Worm (Caenorhabditis elegans) whole organism, mixed stage, embryonic: ENCODE results near the gene Y40B10A.5.
"Not testable (repeated sequence)": the region's sequence is repeated elsewhere in the genome, so short reads cannot be mapped to it uniquely, and the experiment has no call there.

Source experiments
- M03D4.4 ChIP-seq: sonication (generic microtip); optimal IDR thresholded peaks from 2 replicates; lab custom pipeline; 2017; ENCODE audit warnings: mild to moderate bottlenecking, missing genetic modification characterization, missing compliant biosample characterization
- bed-3 ChIP-seq: fragments of 200-800 bp; sonication (Bioruptor generic); optimal IDR thresholded peaks from 3 replicates; lab custom pipeline; 2018; ENCODE audit warnings: mild to moderate bottlenecking, missing genetic modification characterization, moderate library complexity, missing compliant biosample characterization
- blmp-1 ChIP-seq: fragments of 150-350 bp; optimal IDR thresholded peaks from 2 replicates; lab custom pipeline; 2014; ENCODE audit warnings: missing biosample characterization, missing genetic modification characterization
- ceh-39 ChIP-seq: fragments of 150-350 bp; optimal IDR thresholded peaks from 2 replicates; lab custom pipeline; 2014; ENCODE audit warnings: missing biosample characterization, missing genetic modification characterization
- ceh-83 ChIP-seq: fragments of 200-800 bp; sonication (Bioruptor generic); optimal IDR thresholded peaks from 2 replicates; lab custom pipeline; 2018; ENCODE audit warnings: mild to moderate bottlenecking, missing genetic modification characterization, missing compliant biosample characterization
- ces-1 ChIP-seq: fragments of 150-350 bp; optimal IDR thresholded peaks from 2 replicates; lab custom pipeline; 2014; ENCODE audit warnings: missing biosample characterization, missing genetic modification reagents, missing genetic modification characterization
- cnd-1 ChIP-seq: fragments of 200-800 bp; sonication (Bioruptor generic); optimal IDR thresholded peaks from 2 replicates; lab custom pipeline; 2018; ENCODE audit warnings: mild to moderate bottlenecking, missing genetic modification characterization, missing compliant biosample characterization
- drap-1 ChIP-seq: fragments of 200-800 bp; sonication (Bioruptor generic); optimal IDR thresholded peaks from 3 replicates; lab custom pipeline; 2018; ENCODE audit warnings: mild to moderate bottlenecking, missing genetic modification characterization, missing compliant biosample characterization
- elt-1 ChIP-seq: sonication (generic microtip); optimal IDR thresholded peaks from 2 replicates; lab custom pipeline; 2017; ENCODE audit warnings: missing genetic modification characterization, mild to moderate bottlenecking, missing compliant biosample characterization, antibody characterized with exemption, moderate library complexity, borderline replicate concordance; ENCODE audit not compliant: insufficient read depth
- elt-3 ChIP-seq: fragments of 150-350 bp; optimal IDR thresholded peaks from 2 replicates; lab custom pipeline; 2014; ENCODE audit warnings: missing biosample characterization, missing genetic modification characterization
- flh-1 ChIP-seq: fragments of 200-800 bp; sonication (Bioruptor generic); optimal IDR thresholded peaks from 2 replicates; lab custom pipeline; 2018; ENCODE audit warnings: mild to moderate bottlenecking, missing genetic modification characterization, moderate library complexity, missing compliant biosample characterization
- ham-2 ChIP-seq: fragments of 200-800 bp; sonication (Bioruptor generic); optimal IDR thresholded peaks from 2 replicates; lab custom pipeline; 2018; ENCODE audit warnings: mild to moderate bottlenecking, missing genetic modification characterization, missing compliant biosample characterization
- hlh-1 ChIP-seq: fragments of 150-350 bp; optimal IDR thresholded peaks from 2 replicates; lab custom pipeline; 2014; ENCODE audit warnings: missing biosample characterization, missing genetic modification reagents, missing genetic modification characterization
- lin-13 ChIP-seq: fragments of 150-350 bp; optimal IDR thresholded peaks from 2 replicates; lab custom pipeline; 2014; ENCODE audit warnings: missing biosample characterization, missing genetic modification characterization
- lin-32 ChIP-seq: fragments of 200-800 bp; sonication (Bioruptor generic); optimal IDR thresholded peaks from 2 replicates; lab custom pipeline; 2018; ENCODE audit warnings: mild to moderate bottlenecking, missing genetic modification characterization, missing compliant biosample characterization
- lsy-2 ChIP-seq: fragments of 150-350 bp; optimal IDR thresholded peaks from 2 replicates; lab custom pipeline; 2014; ENCODE audit warnings: missing biosample characterization, missing genetic modification characterization
- mep-1 ChIP-seq: fragments of 150-350 bp; optimal IDR thresholded peaks from 2 replicates; lab custom pipeline; 2017; ENCODE audit warnings: missing biosample characterization, missing genetic modification reagents, missing genetic modification characterization, inconsistent platforms
- nhr-12 ChIP-seq: fragments of 150-350 bp; optimal IDR thresholded peaks from 2 replicates; lab custom pipeline; 2014; ENCODE audit warnings: missing biosample characterization, missing genetic modification characterization
- nhr-2 ChIP-seq: fragments of 150-350 bp; optimal IDR thresholded peaks from 2 replicates; lab custom pipeline; 2014; ENCODE audit warnings: missing biosample characterization, missing genetic modification characterization
- nhr-237 ChIP-seq: fragments of 150-350 bp; optimal IDR thresholded peaks from 2 replicates; lab custom pipeline; 2014; ENCODE audit warnings: missing biosample characterization, missing genetic modification characterization
- nhr-76 ChIP-seq: sonication (generic microtip); optimal IDR thresholded peaks from 2 replicates; lab custom pipeline; 2017; ENCODE audit warnings: missing biosample characterization, missing genetic modification characterization
- pha-4 ChIP-seq: fragments of 150-350 bp; optimal IDR thresholded peaks from 2 replicates; lab custom pipeline; 2018; ENCODE audit warnings: missing biosample characterization, missing genetic modification reagents, missing genetic modification characterization
- snpc-4 ChIP-seq: fragments of 150-350 bp; optimal IDR thresholded peaks from 2 replicates; lab custom pipeline; 2014; ENCODE audit warnings: missing biosample characterization, missing genetic modification characterization
- tbx-8 ChIP-seq: fragments of 200-800 bp; sonication (Bioruptor generic); optimal IDR thresholded peaks from 2 replicates; lab custom pipeline; 2018; ENCODE audit warnings: mild to moderate bottlenecking, missing genetic modification characterization, moderate library complexity, missing compliant biosample characterization
- unc-120 ChIP-seq: sonication (generic microtip); optimal IDR thresholded peaks from 2 replicates; lab custom pipeline; 2017; ENCODE audit warnings: missing genetic modification characterization, missing compliant biosample characterization; ENCODE audit not compliant: poor library complexity, severe bottlenecking
- unc-39 ChIP-seq: fragments of 150-350 bp; optimal IDR thresholded peaks from 2 replicates; lab custom pipeline; 2014; ENCODE audit warnings: missing biosample characterization, missing genetic modification characterization
- zip-8 ChIP-seq: fragments of 150-350 bp; optimal IDR thresholded peaks from 2 replicates; lab custom pipeline; 2014; ENCODE audit warnings: missing biosample characterization, missing genetic modification characterization
- ztf-11 ChIP-seq: fragments of 150-350 bp; optimal IDR thresholded peaks from 2 replicates; lab custom pipeline; 2014; ENCODE audit warnings: missing biosample characterization, missing genetic modification characterization

The Y40B10A.5 gene

DNA sequence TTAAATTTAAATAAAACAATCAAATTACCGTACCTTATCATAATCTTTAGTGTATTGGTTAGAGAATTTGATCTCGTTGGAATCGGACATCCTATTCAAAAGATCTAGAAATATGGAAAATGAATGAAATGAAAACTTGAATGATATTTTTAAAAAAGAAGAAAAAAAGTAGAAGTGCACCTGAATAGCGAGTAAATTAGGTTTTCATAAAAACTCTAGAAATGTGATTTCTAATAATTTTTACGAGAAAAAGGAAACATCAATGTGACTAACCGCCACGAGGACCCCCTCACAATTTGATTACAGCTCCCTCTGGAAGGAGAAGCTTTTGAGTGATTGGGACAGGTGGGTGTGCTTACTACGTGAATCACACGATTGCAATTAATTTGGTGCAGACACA is at the start of gene Y40B10A.5:
TSS of gene Y40B10A.5 (minus strand) at position 101 of the 400 bp plus-strand sequence.
- TF ChIP-seq snpc-4: no peak
- no peak for TF ChIP-seq lin-32 (GFP tag; lab: Kevin White, UChicago)
- no peak for TF ChIP-seq tbx-8 (GFP tag; lab: Kevin White, UChicago)
- TF ChIP-seq ceh-83: no peak

DNA sequence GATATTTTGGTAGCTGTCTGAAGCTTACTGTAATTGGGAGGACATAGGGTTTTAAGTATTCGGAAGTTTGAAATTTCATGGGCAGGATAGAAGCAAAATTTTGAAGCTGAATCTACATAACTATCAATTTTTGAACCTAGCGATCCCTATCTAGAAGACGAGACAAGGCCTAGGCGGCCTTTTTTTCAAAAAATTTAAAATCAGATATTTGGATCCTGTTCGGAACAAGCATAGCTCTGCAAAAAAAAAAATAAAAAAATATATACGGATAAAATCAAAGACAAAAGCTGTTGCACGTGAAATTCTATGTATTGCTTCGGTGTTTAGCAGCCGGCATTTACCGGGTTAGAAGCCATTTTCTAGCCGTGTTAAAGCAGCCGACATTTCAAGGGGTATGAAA is 49.3 kb upstream of the Y40B10A.5 start, which contains the start of gene F36F12.2:
TSS of gene F36F12.2 (minus strand) at position 101 of the 400 bp plus-strand sequence.
- TF ChIP-seq ceh-39 (tag; lab: Kevin White, UChicago) (no peak), pha-4 (tag; lab: Kevin White, UChicago) (no peak), bed-3 (no peak), hlh-1 (tag; lab: Kevin White, UChicago) (no peak), nhr-12 (tag; lab: Kevin White, UChicago) (no peak), nhr-76 (tag; lab: Kevin White, UChicago) (no peak), elt-1 (no peak), ceh-83 (no peak), tbx-8 (GFP tag; lab: Kevin White, UChicago) (no peak)

DNA sequence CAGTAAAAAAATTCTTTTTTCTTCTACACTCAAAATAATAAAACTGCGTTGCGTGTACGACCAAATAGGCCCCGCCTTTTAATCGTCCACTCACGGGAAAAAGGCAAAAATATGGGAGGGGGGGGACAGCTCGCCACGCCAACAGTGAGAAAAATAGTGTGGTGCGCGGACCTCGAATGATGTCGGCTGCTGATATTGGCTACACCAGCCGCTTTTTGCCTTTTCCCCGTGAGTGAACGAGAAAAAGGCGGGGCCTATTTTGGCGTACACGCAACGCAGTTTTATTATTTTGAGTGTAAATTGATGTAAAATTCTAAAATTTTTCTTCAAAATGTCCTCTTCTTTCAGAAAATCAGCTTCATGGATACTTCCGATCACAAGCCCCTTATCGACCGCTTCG is 44.5 kb upstream of the Y40B10A.5 start, which contains the start of gene ztf-28:
TSS of gene ztf-28 (plus strand) at position 349 of the 400 bp plus-strand sequence.
- not testable (repeated sequence) for TF ChIP-seq lsy-2 (tag; lab: Kevin White, UChicago); snpc-4; flh-1 (GFP tag; lab: Kevin White, UChicago)

DNA sequence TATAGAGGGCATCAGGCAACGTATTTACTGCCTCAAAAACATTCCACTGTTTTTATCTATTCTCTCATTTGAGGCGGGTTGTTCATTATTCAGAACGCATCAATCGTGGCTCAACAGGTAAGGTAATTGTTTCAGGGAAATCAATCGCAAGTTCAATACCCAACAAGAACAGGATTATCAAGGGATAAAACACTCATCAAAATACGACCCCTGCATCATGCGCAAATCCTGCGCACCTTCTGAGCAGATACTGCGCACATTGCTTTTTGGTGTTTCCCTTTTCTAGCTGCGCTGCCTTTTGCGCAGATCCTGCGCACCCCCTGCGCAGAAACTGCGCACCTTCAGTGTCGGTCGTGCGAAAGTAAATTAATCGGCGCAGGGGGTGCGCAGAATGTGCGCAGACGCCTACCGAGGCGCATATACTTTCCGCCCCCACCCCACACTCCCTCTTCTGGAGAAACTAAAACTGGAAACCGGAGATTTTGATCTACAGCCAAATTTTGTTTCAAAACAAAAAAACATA is 40.0 kb upstream of the Y40B10A.5 start, which contains the start of gene F36F12.3:
TSS of gene F36F12.3 (plus strand) at position 51 of the 523 bp plus-strand sequence.
- TF ChIP-seq ces-1 (GFP tag; lab: Kevin White, UChicago); elt-3; ceh-83: not testable (repeated sequence)

DNA sequence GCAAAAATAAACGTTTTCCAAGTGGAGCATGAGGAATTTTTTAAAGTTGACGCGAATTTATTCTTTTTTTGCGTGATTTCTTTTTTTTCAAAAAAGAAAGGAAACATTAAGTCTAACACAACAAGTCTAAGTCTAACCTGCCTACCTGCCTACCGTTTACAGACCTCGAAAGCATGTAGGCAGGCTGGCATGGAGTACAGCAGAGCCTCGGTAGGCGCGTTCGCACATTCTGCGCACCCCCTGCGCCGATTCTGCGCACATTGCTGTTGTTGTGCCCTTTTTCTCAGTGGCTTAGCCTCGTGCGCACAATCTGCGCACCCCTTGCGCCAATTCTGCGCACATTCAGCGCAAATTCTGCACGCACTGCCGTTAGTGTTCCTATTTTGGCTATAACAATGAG is 38.0 kb upstream of the Y40B10A.5 start:
- TF ChIP-seq nhr-2 (tag; lab: Kevin White, UChicago) (no peak), elt-1 (no peak), unc-39 (tag; lab: Kevin White, UChicago) (no peak), pha-4 (tag; lab: Kevin White, UChicago) (no peak), snpc-4 (no peak), ham-2 (GFP tag; lab: Kevin White, UChicago) (no peak), ces-1 (GFP tag; lab: Kevin White, UChicago) (no peak), zip-8 (tag; lab: Kevin White, UChicago) (no peak), M03D4.4 (tag; lab: Kevin White, UChicago) (no peak), ceh-39 (tag; lab: Kevin White, UChicago) (no peak)

DNA sequence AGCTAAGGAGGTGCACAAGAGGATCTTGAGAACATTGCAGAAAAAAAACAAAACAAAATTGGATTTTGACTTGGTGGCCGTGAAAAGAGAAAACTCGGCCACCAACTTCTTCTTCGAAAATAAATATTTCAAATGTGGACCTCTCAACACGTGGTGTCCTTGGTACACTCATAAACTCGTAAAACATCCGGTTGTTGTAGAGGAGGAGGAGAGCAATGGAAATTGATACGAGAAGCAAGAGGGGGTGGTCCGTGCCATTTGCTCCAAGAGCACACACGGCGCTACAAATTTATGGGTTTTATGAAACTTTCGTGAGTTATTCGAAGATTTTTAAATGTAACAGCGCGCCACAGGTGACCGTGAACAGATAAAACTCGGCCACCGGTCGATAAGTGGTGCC is 36.0 kb upstream of the Y40B10A.5 start:
- peak; percentile 64 for TF ChIP-seq hlh-1 (tag; lab: Kevin White, UChicago)
- no peak for TF ChIP-seq snpc-4
- TF ChIP-seq nhr-12 (tag; lab: Kevin White, UChicago): no peak
- no peak for TF ChIP-seq lsy-2 (tag; lab: Kevin White, UChicago)
- no peak for TF ChIP-seq lin-13 (tag; lab: Kevin White, UChicago)
- no peak for TF ChIP-seq lin-32 (GFP tag; lab: Kevin White, UChicago)

DNA sequence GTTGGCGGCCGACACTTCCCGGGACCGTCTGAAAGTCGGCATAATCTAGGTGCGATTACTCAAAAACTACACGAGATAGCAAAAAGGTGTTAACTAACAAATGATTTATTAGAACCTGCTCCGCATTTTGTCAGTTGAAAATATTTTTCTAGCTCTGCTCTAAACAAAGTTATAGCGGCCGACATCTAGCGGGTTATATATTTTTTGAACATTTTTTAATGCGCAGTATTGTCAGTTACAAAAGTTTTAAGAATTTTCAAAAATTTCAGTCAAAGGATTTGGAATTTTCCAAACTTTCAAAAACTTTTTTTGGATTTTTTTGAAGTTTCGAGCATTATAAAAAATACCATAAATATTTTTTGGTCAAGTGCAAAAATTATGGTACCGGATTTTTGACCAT is 35.4 kb upstream of the Y40B10A.5 start:
- TF ChIP-seq nhr-237 (no peak), ceh-83 (no peak), mep-1 (tag; lab: Kevin White, UChicago) (no peak), nhr-12 (tag; lab: Kevin White, UChicago) (no peak), lsy-2 (tag; lab: Kevin White, UChicago) (no peak), lin-13 (tag; lab: Kevin White, UChicago) (no peak), blmp-1 (tag; lab: Kevin White, UChicago) (no peak), snpc-4 (no peak), nhr-76 (tag; lab: Kevin White, UChicago) (no peak), lin-32 (GFP tag; lab: Kevin White, UChicago) (no peak), drap-1 (GFP tag; lab: Kevin White, UChicago) (no peak), tbx-8 (GFP tag; lab: Kevin White, UChicago) (no peak), zip-8 (tag; lab: Kevin White, UChicago) (no peak), ztf-11 (tag; lab: Kevin White, UChicago) (no peak), ces-1 (GFP tag; lab: Kevin White, UChicago) (no peak), cnd-1 (no peak), unc-120 (tag; lab: Kevin White, UChicago) (no peak)
